Fruit fly (Drosophila melanogaster) whole organism, embryonic: Measurements from ENCODE around the gene CG34332.
A peak's percentile ranks its signal among the peaks of the same experiment; 100 is the strongest.

Experiments used
- ATbp ChIP-seq: fragments of 200-800 bp; sonication (Bioruptor generic); optimal IDR thresholded peaks from 2 replicates; lab custom pipeline; 2017; ENCODE audit warnings: missing biosample characterization, mild to moderate bottlenecking, missing genetic modification characterization, missing genetic modification reagents
- Asciz ChIP-seq: fragments of 200-800 bp; sonication (Bioruptor generic); optimal IDR thresholded peaks from 2 replicates; lab custom pipeline; 2017; ENCODE audit warnings: missing biosample characterization, mild to moderate bottlenecking, missing genetic modification characterization, missing genetic modification reagents
- BEAF-32 ChIP-seq: fragments of 200-800 bp; sonication (Bioruptor generic); optimal IDR thresholded peaks from 3 replicates; lab custom pipeline; 2017; ENCODE audit warnings: missing biosample characterization, missing genetic modification characterization, mild to moderate bottlenecking, moderate library complexity, missing genetic modification reagents
- CG12391 ChIP-seq: fragments of 200-800 bp; sonication (Bioruptor generic); optimal IDR thresholded peaks from 3 replicates; lab custom pipeline; 2018; ENCODE audit warnings: missing biosample characterization, mild to moderate bottlenecking, missing genetic modification characterization, moderate library complexity
- CG15073 ChIP-seq: fragments of 200-800 bp; sonication (Bioruptor generic); optimal IDR thresholded peaks from 2 replicates; lab custom pipeline; 2016; ENCODE audit warnings: missing biosample characterization, missing genetic modification characterization
- CG1603 ChIP-seq: fragments of 200-800 bp; sonication (Bioruptor generic); optimal IDR thresholded peaks from 2 replicates; lab custom pipeline; 2019; ENCODE audit warnings: missing biosample characterization, mild to moderate bottlenecking, missing genetic modification characterization, moderate library complexity
- CG2116 ChIP-seq: fragments of 200-800 bp; sonication (Bioruptor generic); optimal IDR thresholded peaks from 3 replicates; lab custom pipeline; 2018; ENCODE audit warnings: missing biosample characterization, mild to moderate bottlenecking, missing genetic modification characterization
- CG30020 ChIP-seq: fragments of 200-800 bp; optimal IDR thresholded peaks from 2 replicates; lab custom pipeline; 2019; ENCODE audit warnings: missing biosample characterization, mild to moderate bottlenecking, missing genetic modification characterization, moderate library complexity
- CG33557 ChIP-seq: fragments of 200-800 bp; sonication (Bioruptor generic); optimal IDR thresholded peaks from 2 replicates; lab custom pipeline; 2019; ENCODE audit warnings: missing biosample characterization, mild to moderate bottlenecking, missing genetic modification characterization, moderate library complexity
- CG3847 ChIP-seq: fragments of 200-800 bp; sonication (Bioruptor generic); IDR thresholded peaks from 2 replicates; pipeline ENCODE4 v1.3.6; 2022; ENCODE audit warnings: missing biosample characterization, missing genetic modification characterization
- CG4820 ChIP-seq: fragments of 200-800 bp; sonication (Bioruptor generic); optimal IDR thresholded peaks from 3 replicates; lab custom pipeline; 2016; ENCODE audit warnings: missing biosample characterization, missing genetic modification characterization
- CG6272 ChIP-seq: fragments of 200-800 bp; sonication (Bioruptor generic); IDR thresholded peaks from 2 replicates; pipeline ENCODE4 v1.3.6; 2022; ENCODE audit warnings: missing biosample characterization, missing genetic modification characterization
- CG7745 ChIP-seq: fragments of 200-800 bp; sonication (Bioruptor generic); optimal IDR thresholded peaks from 2 replicates; lab custom pipeline; 2018; ENCODE audit warnings: missing biosample characterization, mild to moderate bottlenecking, missing genetic modification characterization, moderate library complexity
- CG7839 ChIP-seq: fragments of 200-800 bp; sonication (Bioruptor generic); optimal IDR thresholded peaks from 3 replicates; lab custom pipeline; 2018; ENCODE audit warnings: missing biosample characterization, mild to moderate bottlenecking, missing genetic modification characterization, moderate library complexity
- CG7963 ChIP-seq: fragments of 200-800 bp; sonication (Bioruptor generic); IDR thresholded peaks from 3 replicates; pipeline ENCODE4 v1.3.6; 2022; ENCODE audit warnings: missing biosample characterization, missing genetic modification characterization; ENCODE audit not compliant: partially characterized antibody
- CG7987 ChIP-seq: fragments of 200-800 bp; sonication (Bioruptor generic); optimal IDR thresholded peaks from 2 replicates; lab custom pipeline; 2018; ENCODE audit warnings: missing biosample characterization, mild to moderate bottlenecking, missing genetic modification characterization, moderate library complexity
- CG8765 ChIP-seq: fragments of 200-800 bp; sonication (Bioruptor generic); IDR thresholded peaks from 2 replicates; pipeline ENCODE4 v1.3.6; 2022; ENCODE audit warnings: missing biosample characterization, missing genetic modification characterization
- CG9609 ChIP-seq: fragments of 200-800 bp; sonication (Bioruptor generic); optimal IDR thresholded peaks from 3 replicates; lab custom pipeline; 2016; ENCODE audit warnings: missing biosample characterization, missing genetic modification characterization
- CG9727 ChIP-seq: fragments of 200-800 bp; sonication (Bioruptor generic); optimal IDR thresholded peaks from 3 replicates; lab custom pipeline; 2017; ENCODE audit warnings: missing biosample characterization, mild to moderate bottlenecking, missing genetic modification characterization
- CG9797 ChIP-seq: fragments of 200-800 bp; sonication (Bioruptor generic); optimal IDR thresholded peaks from 3 replicates; lab custom pipeline; 2018; ENCODE audit warnings: missing biosample characterization, mild to moderate bottlenecking, missing genetic modification characterization
- CTCF ChIP-seq: fragments of 200-800 bp; sonication (Bioruptor generic); optimal IDR thresholded peaks from 2 replicates; lab custom pipeline; 2017; ENCODE audit warnings: missing biosample characterization, mild to moderate bottlenecking, missing genetic modification characterization, moderate library complexity
- D19B ChIP-seq: fragments of 200-800 bp; sonication (Bioruptor generic); optimal IDR thresholded peaks from 2 replicates; lab custom pipeline; 2017; ENCODE audit warnings: missing biosample characterization, mild to moderate bottlenecking, missing genetic modification characterization
- Deaf1 ChIP-seq: fragments of 200-800 bp; optimal IDR thresholded peaks from 3 replicates; lab custom pipeline; 2019; ENCODE audit warnings: missing biosample characterization, mild to moderate bottlenecking, missing genetic modification characterization, moderate library complexity
- Fer1 ChIP-seq: fragments of 200-800 bp; sonication (Bioruptor generic); optimal IDR thresholded peaks from 2 replicates; lab custom pipeline; 2017; ENCODE audit warnings: missing biosample characterization, mild to moderate bottlenecking, missing genetic modification characterization
- Hsf ChIP-seq: fragments of 200-800 bp; sonication (Bioruptor generic); optimal IDR thresholded peaks from 3 replicates; lab custom pipeline; 2016; ENCODE audit warnings: missing biosample characterization, missing genetic modification characterization
- Med ChIP-seq: fragments of 200-800 bp; sonication (Bioruptor generic); peaks from one replicate; lab custom pipeline; 2016; ENCODE audit warnings: missing biosample characterization, missing genetic modification characterization, mild to moderate bottlenecking, inconsistent platforms, moderate library complexity
- Myb ChIP-seq: fragments of 200-800 bp; sonication (Bioruptor generic); optimal IDR thresholded peaks from 2 replicates; lab custom pipeline; 2016; ENCODE audit warnings: missing biosample characterization, missing genetic modification characterization
- Xbp1 ChIP-seq: fragments of 200-800 bp; sonication (Bioruptor generic); optimal IDR thresholded peaks from 3 replicates; lab custom pipeline; 2016; ENCODE audit warnings: missing biosample characterization, mild to moderate bottlenecking, missing genetic modification characterization
- YL-1 ChIP-seq: fragments of 200-800 bp; sonication (Bioruptor generic); optimal IDR thresholded peaks from 3 replicates; lab custom pipeline; 2017; ENCODE audit warnings: missing biosample characterization, mild to moderate bottlenecking, missing genetic modification characterization
- amos ChIP-seq: fragments of 200-800 bp; sonication (Bioruptor generic); IDR thresholded peaks from 2 replicates; pipeline ENCODE4 v1.3.6; 2022; ENCODE audit warnings: missing biosample characterization, missing genetic modification characterization; ENCODE audit not compliant: partially characterized antibody
- ap ChIP-seq: fragments of 200-800 bp; sonication (Bioruptor generic); IDR thresholded peaks from 2 replicates; pipeline ENCODE4 v1.3.6; 2022; ENCODE audit warnings: missing biosample characterization, missing genetic modification characterization
- ash1 ChIP-seq: fragments of 200-800 bp; sonication (Bioruptor generic); optimal IDR thresholded peaks from 2 replicates; lab custom pipeline; 2018; ENCODE audit warnings: missing biosample characterization, mild to moderate bottlenecking, missing genetic modification characterization
- bab2 ChIP-seq: fragments of 200-800 bp; sonication (Bioruptor generic); optimal IDR thresholded peaks from 2 replicates; lab custom pipeline; 2016; ENCODE audit warnings: missing biosample characterization, missing genetic modification characterization
- bsh ChIP-seq, 2 experiments: fragments of 200-800 bp; sonication (Bioruptor generic); optimal IDR thresholded peaks; 2 replicates each; lab custom pipeline; 2017 to 2018; ENCODE audit warnings: mild to moderate bottlenecking in 2 of 2, missing biosample characterization in 2 of 2, missing genetic modification characterization in 2 of 2, moderate library complexity in 1 of 2
- caup ChIP-seq: fragments of 200-800 bp; sonication (Bioruptor generic); optimal IDR thresholded peaks from 3 replicates; lab custom pipeline; 2017; ENCODE audit warnings: missing biosample characterization, mild to moderate bottlenecking, missing genetic modification characterization, moderate library complexity; ENCODE audit not compliant: severe bottlenecking
- cg ChIP-seq: fragments of 200-800 bp; sonication (Bioruptor generic); optimal IDR thresholded peaks from 3 replicates; lab custom pipeline; 2019; ENCODE audit warnings: missing biosample characterization, mild to moderate bottlenecking, missing genetic modification characterization, moderate library complexity
- chif ChIP-seq, 2 experiments: fragments of 200-800 bp; sonication (Bioruptor generic); optimal IDR thresholded peaks; 3 replicates each; lab custom pipeline; 2016; ENCODE audit warnings: missing biosample characterization in 2 of 2, missing genetic modification characterization in 2 of 2
- cwo ChIP-seq: fragments of 200-800 bp; sonication (Bioruptor generic); optimal IDR thresholded peaks from 3 replicates; lab custom pipeline; 2017; ENCODE audit warnings: missing biosample characterization, missing genetic modification characterization, mild to moderate bottlenecking, moderate library complexity, missing genetic modification reagents
- fru ChIP-seq: fragments of >200 bp; optimal IDR thresholded peaks from 2 replicates; lab custom pipeline; 2017
- gcm ChIP-seq: fragments of 200-800 bp; sonication (Bioruptor generic); optimal IDR thresholded peaks from 2 replicates; lab custom pipeline; 2019; ENCODE audit warnings: missing biosample characterization, mild to moderate bottlenecking, missing genetic modification characterization, moderate library complexity
- gem ChIP-seq: fragments of 200-800 bp; sonication (Bioruptor generic); optimal IDR thresholded peaks from 2 replicates; lab custom pipeline; 2019; ENCODE audit warnings: missing biosample characterization, mild to moderate bottlenecking, missing genetic modification characterization, moderate library complexity
- hb ChIP-seq: fragments of 200-800 bp; sonication (Bioruptor generic); IDR thresholded peaks from 3 replicates; pipeline ENCODE4 v1.3.6; 2022; ENCODE audit warnings: missing biosample characterization, missing genetic modification characterization; ENCODE audit not compliant: partially characterized antibody
- knrl ChIP-seq: fragments of 200-800 bp; sonication (Bioruptor generic); IDR thresholded peaks from 3 replicates; pipeline ENCODE4 v1.3.6; 2022; ENCODE audit warnings: missing biosample characterization, missing genetic modification characterization; ENCODE audit not compliant: partially characterized antibody
- pzg ChIP-seq: fragments of 200-800 bp; sonication (Bioruptor generic); optimal IDR thresholded peaks from 3 replicates; lab custom pipeline; 2018; ENCODE audit warnings: missing biosample characterization, mild to moderate bottlenecking, missing genetic modification characterization, moderate library complexity
- sd ChIP-seq: fragments of 200-800 bp; sonication (Bioruptor generic); optimal IDR thresholded peaks from 3 replicates; lab custom pipeline; 2018; ENCODE audit warnings: missing biosample characterization, mild to moderate bottlenecking, missing genetic modification characterization, moderate library complexity
- shn ChIP-seq: fragments of 200-800 bp; sonication (Bioruptor generic); optimal IDR thresholded peaks from 3 replicates; lab custom pipeline; 2016; ENCODE audit warnings: missing biosample characterization, missing genetic modification characterization
- stc ChIP-seq: fragments of 200-800 bp; sonication (Bioruptor generic); IDR thresholded peaks from 2 replicates; pipeline ENCODE4 v1.3.6; 2022; ENCODE audit warnings: missing biosample characterization, missing genetic modification characterization
- tin ChIP-seq: fragments of 200-800 bp; sonication (Bioruptor generic); optimal IDR thresholded peaks from 3 replicates; lab custom pipeline; 2016; ENCODE audit warnings: missing biosample characterization, missing genetic modification characterization
- vnd ChIP-seq: fragments of 200-800 bp; sonication (Bioruptor generic); IDR thresholded peaks from 3 replicates; pipeline ENCODE4 v1.3.6; 2022; ENCODE audit warnings: missing biosample characterization, missing genetic modification characterization; ENCODE audit not compliant: partially characterized antibody
- yki ChIP-seq: fragments of >200 bp; optimal IDR thresholded peaks from 3 replicates; lab custom pipeline; 2018

The CG34332 gene

DNA sequence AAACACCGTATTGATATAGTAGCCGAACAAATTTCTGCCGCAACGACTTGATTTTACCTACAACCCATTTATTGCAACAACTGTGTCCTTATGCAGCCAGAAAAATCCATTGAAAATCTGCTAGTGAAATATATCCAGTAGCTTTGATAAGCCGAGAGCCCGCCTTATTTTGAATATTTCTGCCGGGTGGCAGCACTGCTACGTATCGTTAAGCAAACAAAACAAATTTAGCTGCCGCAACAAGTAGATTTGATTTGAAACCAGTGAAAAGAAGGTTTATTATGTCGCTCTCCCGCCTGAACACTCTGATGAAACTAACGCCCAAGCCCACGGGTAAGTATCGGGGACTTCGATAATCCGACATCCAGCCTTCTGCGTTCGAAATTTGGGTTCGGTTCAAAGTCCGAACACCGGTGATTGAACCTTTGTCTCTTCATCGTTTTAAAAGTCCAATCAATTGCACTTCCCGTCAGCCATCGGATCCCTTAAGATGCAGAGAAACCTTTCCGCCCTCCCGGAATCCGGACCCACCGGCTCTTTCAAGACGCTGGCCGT is 25.8 kb downstream of the CG34332 start, which contains the start of gene CG9577 (continued):
- no peak for TF ChIP-seq CG9797
- TF ChIP-seq BEAF-32 (GFP tag; lab: Kevin White, UChicago), result peak; percentile 44
- peak; percentile 38 for TF ChIP-seq Med (GFP tag; lab: Kevin White, UChicago)
- TF ChIP-seq cwo (GFP tag; lab: Kevin White, UChicago), result no peak
- no peak for TF ChIP-seq stc
- TF ChIP-seq knrl (GFP tag; lab: Robert Waterston, UW), result no peak
- no peak for TF ChIP-seq CG4820 (GFP tag; lab: Kevin White, UChicago)
- no peak for TF ChIP-seq CG9609
- no peak for TF ChIP-seq CG3847 (GFP tag; lab: Robert Waterston, UW)
- TF ChIP-seq shn (GFP tag; lab: Kevin White, UChicago), result no peak
- no peak for TF ChIP-seq hb
- no peak for TF ChIP-seq CG8765
- no peak for TF ChIP-seq cg (GFP tag; lab: Kevin White, UChicago)
- peak; percentile 81 for TF ChIP-seq CG1603 (tag; lab: Kevin White, UChicago)
- TF ChIP-seq CG7963 (GFP tag; lab: Robert Waterston, UW), result no peak
- no peak for TF ChIP-seq CG30020
- no peak for TF ChIP-seq tin (GFP tag; lab: Kevin White, UChicago)
- TF ChIP-seq bsh (GFP tag; optimal IDR thresholded peaks at IDR 0.05; lab: Kevin White, UChicago), result peak in 1 of 2 experiments; percentile 84
- TF ChIP-seq CG7745 (tag; lab: Kevin White, UChicago), result no peak
- no peak for TF ChIP-seq bab2 (GFP tag; lab: Kevin White, UChicago)
- peak; percentile 22 for TF ChIP-seq pzg (GFP tag; lab: Kevin White, UChicago)

DNA sequence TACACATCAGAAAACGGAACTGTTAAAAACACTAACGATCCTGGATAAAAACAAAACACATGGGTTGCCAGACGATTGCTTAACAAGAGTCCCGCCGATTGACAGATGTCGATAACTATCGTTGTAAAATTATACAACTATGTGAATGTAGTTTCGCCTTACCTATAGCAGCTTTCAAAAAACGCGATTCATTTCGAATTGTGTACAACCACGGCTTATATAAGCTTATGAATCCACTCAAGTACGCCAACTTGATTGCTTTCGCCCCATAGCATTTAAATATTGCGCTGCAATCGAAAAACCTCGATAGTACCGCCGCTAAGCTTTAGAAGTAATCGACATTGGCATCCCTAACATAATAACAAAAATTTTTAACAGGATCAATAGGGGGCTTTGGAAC is 29.1 kb downstream of the CG34332 start, which contains the start of the genes CG9581 and CG9578:
Gene CG9581, minus strand, starts transcription at position 84 of the 400 bp plus-strand sequence.
Gene CG9578, plus strand, starts transcription at position 325 of the 400 bp plus-strand sequence.
- TF ChIP-seq fru (lab: Kevin White, UChicago) (no peak), CG2116 (GFP tag; lab: Kevin White, UChicago) (peak; percentile 83), sd (tag; lab: Kevin White, UChicago) (no peak), yki (lab: Kevin White, UChicago) (no peak), CG6272 (no peak), CG1603 (tag; lab: Kevin White, UChicago) (peak; percentile 63), ap (GFP tag; lab: Robert Waterston, UW) (no peak), Xbp1 (no peak), chif (GFP tag; optimal IDR thresholded peaks at IDR 0.05; lab: Kevin White, UChicago) (no peak), CG7839 (no peak), gcm (GFP tag; lab: Kevin White, UChicago) (no peak), Hsf (GFP tag; lab: Kevin White, UChicago) (no peak), Myb (GFP tag; lab: Kevin White, UChicago) (no peak), CG15073 (GFP tag; lab: Kevin White, UChicago) (no peak), CG9727 (no peak), pzg (GFP tag; lab: Kevin White, UChicago) (peak; percentile 51), D19B (GFP tag; lab: Kevin White, UChicago) (no peak), vnd (GFP tag; lab: Robert Waterston, UW) (peak; percentile 81), YL-1 (no peak), gem (tag; lab: Kevin White, UChicago) (no peak), amos (peak; percentile 63), ATbp (GFP tag; lab: Kevin White, UChicago) (no peak), ash1 (GFP tag; lab: Kevin White, UChicago) (no peak), CG33557 (GFP tag; lab: Kevin White, UChicago) (no peak), CG12391 (tag; lab: Kevin White, UChicago) (no peak), caup (GFP tag; lab: Kevin White, UChicago) (no peak), Asciz (GFP tag; lab: Kevin White, UChicago) (no peak), Fer1 (no peak), Deaf1 (tag; lab: Kevin White, UChicago) (no peak), CG7987 (GFP tag; lab: Kevin White, UChicago) (no peak), CTCF (GFP tag; lab: Kevin White, UChicago) (no peak)
